Fruit fly (Drosophila melanogaster) whole organism, pupa: ENCODE results near the gene cact.

Experiments
- CG10348 ChIP-seq: fragments of 200-800 bp; sonication (Bioruptor generic); IDR thresholded peaks from 2 replicates; pipeline ENCODE4 v1.3.6; 2022; ENCODE audit warnings: missing biosample characterization, missing genetic modification characterization
- CG12605 ChIP-seq: fragments of 200-800 bp; sonication (Bioruptor generic); IDR thresholded peaks from 2 replicates; pipeline ENCODE4 v1.3.6; 2022; ENCODE audit warnings: missing biosample characterization, missing genetic modification characterization
- CG13204 ChIP-seq: fragments of 200-800 bp; sonication (Bioruptor generic); optimal IDR thresholded peaks from 2 replicates; lab custom pipeline; 2018; ENCODE audit warnings: missing biosample characterization, mild to moderate bottlenecking, missing genetic modification characterization, moderate library complexity
- CG14655 ChIP-seq: fragments of 200-800 bp; sonication (Bioruptor generic); optimal IDR thresholded peaks from 3 replicates; lab custom pipeline; 2017; ENCODE audit warnings: mild to moderate bottlenecking, missing biosample characterization, missing genetic modification reagents, missing genetic modification characterization
- CG15710 ChIP-seq: fragments of 200-800 bp; sonication (Bioruptor generic); optimal IDR thresholded peaks from 2 replicates; lab custom pipeline; 2018; ENCODE audit warnings: missing biosample characterization, mild to moderate bottlenecking, missing genetic modification characterization, moderate library complexity
- CG17806 ChIP-seq: fragments of 200-800 bp; sonication (Bioruptor generic); optimal IDR thresholded peaks from 2 replicates; lab custom pipeline; 2018; ENCODE audit warnings: missing biosample characterization, mild to moderate bottlenecking, missing genetic modification characterization, moderate library complexity
- CG32121 ChIP-seq: fragments of 200-800 bp; sonication (Bioruptor generic); IDR thresholded peaks from 2 replicates; pipeline ENCODE4 v1.3.6; 2022; ENCODE audit warnings: missing biosample characterization, missing genetic modification characterization
- CG34367 ChIP-seq: fragments of 200-800 bp; sonication (Bioruptor generic); optimal IDR thresholded peaks from 2 replicates; lab custom pipeline; 2018; ENCODE audit warnings: missing biosample characterization, mild to moderate bottlenecking, missing genetic modification characterization
- CG4496 ChIP-seq: fragments of 200-800 bp; sonication (Bioruptor generic); IDR thresholded peaks from 3 replicates; pipeline ENCODE4 v1.3.6; 2022; ENCODE audit warnings: missing biosample characterization, missing genetic modification characterization
- CG8159 ChIP-seq: fragments of 200-800 bp; sonication (Bioruptor generic); optimal IDR thresholded peaks from 3 replicates; lab custom pipeline; 2018; ENCODE audit warnings: missing biosample characterization, mild to moderate bottlenecking, missing genetic modification characterization, moderate library complexity
- CG9948 ChIP-seq: fragments of 200-800 bp; sonication (Bioruptor generic); optimal IDR thresholded peaks from 2 replicates; lab custom pipeline; 2018; ENCODE audit warnings: missing biosample characterization, mild to moderate bottlenecking, missing genetic modification characterization, moderate library complexity
- D1 ChIP-seq: fragments of 200-800 bp; sonication (Bioruptor generic); optimal IDR thresholded peaks from 2 replicates; lab custom pipeline; 2018; ENCODE audit warnings: missing biosample characterization, mild to moderate bottlenecking, missing genetic modification characterization, moderate library complexity
- EcR ChIP-seq: fragments of 200-800 bp; sonication (Bioruptor generic); optimal IDR thresholded peaks from 3 replicates; lab custom pipeline; 2019; ENCODE audit warnings: missing biosample characterization, missing genetic modification characterization, mild to moderate bottlenecking, moderate library complexity, missing genetic modification reagents
- Ets98B ChIP-seq: fragments of 200-800 bp; sonication (Bioruptor generic); IDR thresholded peaks from 2 replicates; pipeline ENCODE4 v1.3.6; 2022; ENCODE audit warnings: missing biosample characterization, missing genetic modification characterization
- Pif1A ChIP-seq: fragments of 200-800 bp; sonication (Bioruptor generic); optimal IDR thresholded peaks from 3 replicates; lab custom pipeline; 2016; ENCODE audit warnings: missing biosample characterization, missing genetic modification characterization
- Pif1B ChIP-seq: fragments of 200-800 bp; sonication (Bioruptor generic); optimal IDR thresholded peaks from 3 replicates; lab custom pipeline; 2016; ENCODE audit warnings: missing biosample characterization, missing genetic modification characterization
- fd96Ca ChIP-seq: fragments of 200-800 bp; sonication (Bioruptor generic); IDR thresholded peaks from 3 replicates; pipeline ENCODE4 v1.3.6; 2022; ENCODE audit warnings: missing biosample characterization, missing genetic modification characterization
- gl ChIP-seq: fragments of 200-800 bp; sonication (Bioruptor generic); optimal IDR thresholded peaks from 2 replicates; lab custom pipeline; 2018; ENCODE audit warnings: missing biosample characterization, mild to moderate bottlenecking, missing genetic modification characterization
- rn ChIP-seq: fragments of 200-800 bp; sonication (Bioruptor generic); IDR thresholded peaks from 2 replicates; pipeline ENCODE4 v1.3.6; 2022; ENCODE audit warnings: missing biosample characterization, missing genetic modification characterization

Gene cact

DNA sequence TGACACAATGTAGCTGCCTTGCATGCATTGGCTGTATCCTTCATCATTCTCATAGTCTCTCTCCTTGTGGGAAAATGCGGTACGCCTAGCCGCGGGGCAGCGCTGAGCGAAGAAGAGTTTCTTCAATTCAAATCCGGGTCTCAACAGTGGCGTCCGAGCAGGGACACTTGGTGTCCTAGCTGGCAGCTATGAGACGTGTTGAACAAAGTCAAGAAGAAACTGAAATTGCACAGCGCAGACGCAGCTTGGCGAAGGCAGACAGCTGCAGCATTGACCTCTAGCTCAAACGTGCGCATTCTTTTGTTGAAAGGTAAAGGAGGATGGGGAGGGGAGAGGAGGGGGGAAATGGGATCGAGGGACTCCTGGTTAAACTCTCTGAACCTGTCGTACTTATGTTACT, 62.3 kb downstream of the cact start:
- TF ChIP-seq CG32121 (GFP tag; lab: Robert Waterston, UW): no peak
- TF ChIP-seq CG34367 (tag; lab: Kevin White, UChicago): no peak
- no peak for TF ChIP-seq fd96Ca (GFP tag; lab: Robert Waterston, UW)
- no peak for TF ChIP-seq Pif1B (GFP tag; lab: Kevin White, UChicago)
- no peak for TF ChIP-seq gl (tag; lab: Kevin White, UChicago)
- TF ChIP-seq CG14655: no peak
- TF ChIP-seq CG13204: no peak
- no peak for TF ChIP-seq D1 (tag; lab: Kevin White, UChicago)
- no peak for TF ChIP-seq CG17806
- no peak for TF ChIP-seq CG12605 (GFP tag; lab: Robert Waterston, UW)
- TF ChIP-seq CG8159: no peak
- no peak for TF ChIP-seq CG15710 (tag; lab: Kevin White, UChicago)
- TF ChIP-seq EcR: no peak
- no peak for TF ChIP-seq Ets98B (GFP tag; lab: Robert Waterston, UW)
- no peak for TF ChIP-seq CG10348 (GFP tag; lab: Robert Waterston, UW)
- TF ChIP-seq CG4496 (GFP tag; lab: Robert Waterston, UW): no peak
- no peak for TF ChIP-seq Pif1A (GFP tag; lab: Kevin White, UChicago)
- TF ChIP-seq CG9948 (tag; lab: Kevin White, UChicago): no peak
- no peak for TF ChIP-seq rn (GFP tag; lab: Robert Waterston, UW)
